Worm (Caenorhabditis elegans) whole organism, L1 larva: ENCODE data around the gene srx-111.
A peak's percentile ranks its signal among the peaks of the same experiment; 100 is the strongest.

Experiments used
- C16A3.4 ChIP-seq: fragments of 150-350 bp; optimal IDR thresholded peaks from 2 replicates; lab custom pipeline; 2014; ENCODE audit warnings: missing biosample characterization, missing genetic modification characterization
- C34B4.2 ChIP-seq: sonication (generic microtip); optimal IDR thresholded peaks from 2 replicates; lab custom pipeline; 2017; ENCODE audit warnings: mild to moderate bottlenecking, missing genetic modification characterization, missing compliant biosample characterization
- F16B12.6 ChIP-seq: fragments of 150-350 bp; optimal IDR thresholded peaks from 2 replicates; lab custom pipeline; 2014; ENCODE audit warnings: missing biosample characterization, missing genetic modification characterization
- alr-1 ChIP-seq: fragments of 200-800 bp; sonication (Bioruptor generic); optimal IDR thresholded peaks from 2 replicates; lab custom pipeline; 2018; ENCODE audit warnings: borderline replicate concordance, mild to moderate bottlenecking, missing genetic modification characterization, missing compliant biosample characterization
- ceh-88 ChIP-seq: fragments of 200-800 bp; sonication (Bioruptor generic); IDR thresholded peaks from 2 replicates; pipeline ENCODE4 v1.3.6; 2022; ENCODE audit warnings: missing genetic modification characterization, missing compliant biosample characterization
- ceh-90 ChIP-seq: sonication (generic microtip); optimal IDR thresholded peaks from 2 replicates; lab custom pipeline; 2016; ENCODE audit warnings: missing genetic modification characterization, missing compliant biosample characterization
- ces-1 ChIP-seq: fragments of 150-350 bp; optimal IDR thresholded peaks from 2 replicates; lab custom pipeline; 2014; ENCODE audit warnings: missing biosample characterization, missing genetic modification reagents, missing genetic modification characterization
- dpl-1 ChIP-seq, 3 experiments: fragments of 150-350 bp in 2 of 3; sonication (generic microtip) in 1 of 3; optimal IDR thresholded peaks; 2 replicates each; lab custom pipeline; 2014 to 2017; ENCODE audit warnings: missing biosample characterization in 3 of 3, missing genetic modification characterization in 3 of 3, missing genetic modification reagents in 3 of 3
- dsc-1 ChIP-seq: sonication (generic microtip); optimal IDR thresholded peaks from 2 replicates; lab custom pipeline; 2016; ENCODE audit warnings: mild to moderate bottlenecking, missing genetic modification characterization, missing compliant biosample characterization
- ets-5 ChIP-seq: fragments of 200-800 bp; sonication (Bioruptor generic); IDR thresholded peaks from 2 replicates; pipeline ENCODE4 v1.3.6; 2022; ENCODE audit warnings: missing genetic modification characterization, missing compliant biosample characterization
- fkh-10 ChIP-seq: sonication (generic microtip); optimal IDR thresholded peaks from 2 replicates; lab custom pipeline; 2017; ENCODE audit warnings: missing biosample characterization, missing genetic modification reagents, missing genetic modification characterization
- fkh-4 ChIP-seq: sonication (generic microtip); optimal IDR thresholded peaks from 2 replicates; lab custom pipeline; 2016; ENCODE audit warnings: missing compliant biosample characterization, missing genetic modification characterization, borderline replicate concordance
- fkh-8 ChIP-seq: sonication (generic microtip); optimal IDR thresholded peaks from 2 replicates; lab custom pipeline; 2016; ENCODE audit warnings: mild to moderate bottlenecking, missing genetic modification characterization, missing compliant biosample characterization
- fos-1 ChIP-seq: fragments of 150-350 bp; optimal IDR thresholded peaks from 2 replicates; lab custom pipeline; 2014; ENCODE audit warnings: missing biosample characterization, missing genetic modification characterization
- grh-1 ChIP-seq: fragments of 200-800 bp; sonication (Bioruptor generic); IDR thresholded peaks from 2 replicates; pipeline ENCODE4 v1.3.6; 2022; ENCODE audit warnings: missing genetic modification reagents, missing genetic modification characterization, missing compliant biosample characterization
- hlh-17 ChIP-seq: fragments of 200-800 bp; sonication (Bioruptor generic); optimal IDR thresholded peaks from 2 replicates; lab custom pipeline; 2018; ENCODE audit warnings: missing genetic modification characterization, mild to moderate bottlenecking, missing compliant biosample characterization, moderate library complexity, borderline replicate concordance
- hlh-4 ChIP-seq: sonication (generic microtip); optimal IDR thresholded peaks from 2 replicates; lab custom pipeline; 2016; ENCODE audit warnings: mild to moderate bottlenecking, missing genetic modification characterization, missing compliant biosample characterization
- hpl-2 ChIP-seq: fragments of 150-350 bp; optimal IDR thresholded peaks from 2 replicates; lab custom pipeline; 2014; ENCODE audit warnings: missing biosample characterization, missing genetic modification reagents, missing genetic modification characterization
- isw-1 ChIP-seq: fragments of 200-800 bp; sonication (Bioruptor generic); IDR thresholded peaks from 2 replicates; pipeline ENCODE4 v1.3.6; 2022; ENCODE audit warnings: missing genetic modification characterization, missing compliant biosample characterization
- jun-1 ChIP-seq: fragments of 150-350 bp; optimal IDR thresholded peaks from 2 replicates; lab custom pipeline; 2014; ENCODE audit warnings: missing biosample characterization, missing genetic modification reagents, missing genetic modification characterization
- lin-14 ChIP-seq: fragments of 200-800 bp; sonication (Bioruptor generic); optimal IDR thresholded peaks from 2 replicates; lab custom pipeline; 2018; ENCODE audit warnings: mild to moderate bottlenecking, missing genetic modification characterization, moderate library complexity, missing compliant biosample characterization
- lin-35 ChIP-seq, 2 experiments: fragments of 150-350 bp; optimal IDR thresholded peaks; 2 replicates each; lab custom pipeline; 2014; ENCODE audit warnings: missing biosample characterization in 2 of 2, missing genetic modification characterization in 2 of 2, missing genetic modification reagents in 2 of 2
- lin-39 ChIP-seq: fragments of 150-350 bp; optimal IDR thresholded peaks from 2 replicates; lab custom pipeline; 2014; ENCODE audit warnings: missing biosample characterization, missing genetic modification reagents, missing genetic modification characterization
- lsy-2 ChIP-seq, 2 experiments: fragments of 150-350 bp; optimal IDR thresholded peaks; 2 replicates each; lab custom pipeline; 2014; ENCODE audit warnings: missing biosample characterization in 2 of 2, missing genetic modification characterization in 2 of 2
- mab-9 ChIP-seq: fragments of 200-800 bp; sonication (Bioruptor generic); IDR thresholded peaks from 2 replicates; pipeline ENCODE4 v1.3.6; 2022; ENCODE audit warnings: missing genetic modification reagents, missing genetic modification characterization, missing compliant biosample characterization
- mep-1 ChIP-seq: fragments of 150-350 bp; optimal IDR thresholded peaks from 2 replicates; lab custom pipeline; 2014; ENCODE audit warnings: missing biosample characterization, missing genetic modification characterization
- nhr-11 ChIP-seq: fragments of 150-350 bp; optimal IDR thresholded peaks from 2 replicates; lab custom pipeline; 2014; ENCODE audit warnings: missing biosample characterization, missing genetic modification characterization
- nhr-12 ChIP-seq: sonication (generic microtip); optimal IDR thresholded peaks from 2 replicates; lab custom pipeline; 2017; ENCODE audit warnings: missing biosample characterization, missing genetic modification characterization
- nhr-19 ChIP-seq: fragments of 200-800 bp; sonication (Bioruptor generic); conservative IDR thresholded peaks from 2 replicates; pipeline ENCODE4 v1.3.6; 2022; ENCODE audit warnings: missing genetic modification characterization, missing compliant biosample characterization
- nhr-28 ChIP-seq: fragments of 150-350 bp; optimal IDR thresholded peaks from 2 replicates; lab custom pipeline; 2014; ENCODE audit warnings: missing biosample characterization, missing genetic modification characterization
- nhr-47 ChIP-seq: sonication (generic microtip); optimal IDR thresholded peaks from 2 replicates; lab custom pipeline; 2016; ENCODE audit warnings: mild to moderate bottlenecking, missing genetic modification characterization, moderate library complexity, missing compliant biosample characterization
- nhr-71 ChIP-seq: sonication (generic microtip); optimal IDR thresholded peaks from 2 replicates; lab custom pipeline; 2016; ENCODE audit warnings: mild to moderate bottlenecking, missing genetic modification characterization, moderate library complexity, missing compliant biosample characterization
- nhr-85 ChIP-seq: sonication (generic microtip); peaks from one replicate; lab custom pipeline; 2016; ENCODE audit warnings: missing genetic modification characterization, inconsistent platforms, missing compliant biosample characterization
- pag-3 ChIP-seq: sonication (generic microtip); optimal IDR thresholded peaks from 2 replicates; lab custom pipeline; 2017; ENCODE audit warnings: missing genetic modification characterization, mild to moderate bottlenecking, missing compliant biosample characterization, antibody characterized with exemption, borderline replicate concordance; ENCODE audit not compliant: insufficient read depth
- pax-3 ChIP-seq: fragments of 200-800 bp; sonication (Bioruptor generic); optimal IDR thresholded peaks from 2 replicates; lab custom pipeline; 2018; ENCODE audit warnings: mild to moderate bottlenecking, missing genetic modification characterization, moderate library complexity, missing compliant biosample characterization
- rnt-1 ChIP-seq: sonication (generic microtip); optimal IDR thresholded peaks from 2 replicates; lab custom pipeline; 2016; ENCODE audit warnings: mild to moderate bottlenecking, missing genetic modification characterization, moderate library complexity, missing compliant biosample characterization
- snpc-4 ChIP-seq: fragments of 150-350 bp; optimal IDR thresholded peaks from 2 replicates; lab custom pipeline; 2014; ENCODE audit warnings: missing biosample characterization, missing genetic modification characterization
- snu-23 ChIP-seq: sonication (generic microtip); optimal IDR thresholded peaks from 2 replicates; lab custom pipeline; 2016; ENCODE audit warnings: missing genetic modification characterization, missing compliant biosample characterization
- sox-4 ChIP-seq: sonication (generic microtip); optimal IDR thresholded peaks from 2 replicates; lab custom pipeline; 2016; ENCODE audit warnings: missing genetic modification characterization, missing compliant biosample characterization
- sptf-1 ChIP-seq: fragments of 150-350 bp; optimal IDR thresholded peaks from 2 replicates; lab custom pipeline; 2014; ENCODE audit warnings: missing biosample characterization, missing genetic modification characterization
- sup-37 ChIP-seq: fragments of 200-800 bp; sonication (Bioruptor generic); optimal IDR thresholded peaks from 2 replicates; lab custom pipeline; 2018; ENCODE audit warnings: mild to moderate bottlenecking, missing genetic modification characterization, missing compliant biosample characterization
- swsn-7 ChIP-seq: sonication (generic microtip); optimal IDR thresholded peaks from 2 replicates; lab custom pipeline; 2016; ENCODE audit warnings: missing genetic modification characterization, missing compliant biosample characterization
- tbx-2 ChIP-seq: sonication (generic microtip); optimal IDR thresholded peaks from 2 replicates; lab custom pipeline; 2016; ENCODE audit warnings: missing genetic modification characterization, missing compliant biosample characterization
- unc-30 ChIP-seq: sonication (generic microtip); optimal IDR thresholded peaks from 2 replicates; lab custom pipeline; 2017; ENCODE audit warnings: missing biosample characterization, missing genetic modification characterization
- unc-86 ChIP-seq: sonication (generic microtip); optimal IDR thresholded peaks from 2 replicates; lab custom pipeline; 2016; ENCODE audit warnings: missing genetic modification characterization, missing compliant biosample characterization
- unc-98 ChIP-seq: fragments of 200-800 bp; sonication (Bioruptor generic); IDR thresholded peaks from 2 replicates; pipeline ENCODE4 v1.3.6; 2022; ENCODE audit warnings: missing genetic modification characterization, missing compliant biosample characterization
- xbp-1 ChIP-seq: sonication (generic microtip); optimal IDR thresholded peaks from 2 replicates; lab custom pipeline; 2016; ENCODE audit warnings: missing genetic modification characterization, missing compliant biosample characterization
- zag-1 ChIP-seq: fragments of 150-350 bp; optimal IDR thresholded peaks from 2 replicates; lab custom pipeline; 2014; ENCODE audit warnings: missing biosample characterization, missing genetic modification characterization
- zip-4 ChIP-seq: fragments of 200-800 bp; sonication (Bioruptor generic); optimal IDR thresholded peaks from 2 replicates; lab custom pipeline; 2018; ENCODE audit warnings: mild to moderate bottlenecking, missing genetic modification characterization, moderate library complexity, missing compliant biosample characterization

srx-111 gene

ce11 chrII:3806964-3807363 is 49.4 kb downstream of the srx-111 start, which contains the start of gene F54D10.4:
Gene F54D10.4, minus strand, starts transcription at chrII:3807064.
- no peak for TF ChIP-seq lin-35 (GFP tag; optimal IDR thresholded peaks at IDR 0.05; lab: Kevin White, UChicago)
- TF ChIP-seq nhr-11: no peak
- no peak for TF ChIP-seq C34B4.2 (tag; lab: Kevin White, UChicago)
- no peak for TF ChIP-seq fkh-10
- TF ChIP-seq fkh-8 (tag; lab: Kevin White, UChicago): no peak
- TF ChIP-seq hpl-2 (GFP tag; lab: Kevin White, UChicago): no peak
- no peak for TF ChIP-seq lin-39
- no peak for TF ChIP-seq snu-23 (GFP tag; lab: Kevin White, UChicago)
- TF ChIP-seq sup-37: no peak
- no peak for TF ChIP-seq mep-1 (tag; lab: Kevin White, UChicago)
- no peak for TF ChIP-seq dsc-1 (tag; lab: Kevin White, UChicago)
- no peak for TF ChIP-seq F16B12.6 (tag; lab: Kevin White, UChicago)
- TF ChIP-seq pax-3 (tag; lab: Kevin White, UChicago): no peak
- TF ChIP-seq hlh-17 (GFP tag; lab: Kevin White, UChicago): no peak
- no peak for TF ChIP-seq unc-98 (GFP tag; lab: Robert Waterston, UW)
- TF ChIP-seq ceh-88 (GFP tag; lab: Robert Waterston, UW): no peak
- no peak for TF ChIP-seq unc-30 (tag; lab: Kevin White, UChicago)
- TF ChIP-seq, all 84 proteins: peak for 0

- TF ChIP-seq lsy-2 (tag; optimal IDR thresholded peaks at IDR 0.05; lab: Kevin White, UChicago): peak; percentile 85 to 86
- no peak for TF ChIP-seq ces-1 (GFP tag; lab: Kevin White, UChicago)
- peak; percentile 89 for TF ChIP-seq nhr-85 (tag; lab: Kevin White, UChicago)
- TF ChIP-seq jun-1 (tag; lab: Kevin White, UChicago): peak; percentile 37
- peak; percentile 95 for TF ChIP-seq dpl-1 (GFP tag; optimal IDR thresholded peaks at IDR 0.05; lab: Kevin White, UChicago)
- no peak for TF ChIP-seq sptf-1
- peak; percentile 71 for TF ChIP-seq mep-1 (tag; lab: Kevin White, UChicago)
- peak; percentile 85 for TF ChIP-seq nhr-47
- no peak for TF ChIP-seq unc-30 (tag; lab: Kevin White, UChicago)
- TF ChIP-seq xbp-1: peak; percentile 81
- TF ChIP-seq grh-1 (GFP tag; lab: Robert Waterston, UW): peak; percentile 77
- TF ChIP-seq swsn-7 (tag; lab: Kevin White, UChicago): peak; percentile 82
- no peak for TF ChIP-seq zag-1 (tag; lab: Kevin White, UChicago)
- peak; percentile 76 for TF ChIP-seq unc-86 (tag; lab: Kevin White, UChicago)
- TF ChIP-seq ets-5 (GFP tag; lab: Robert Waterston, UW): no peak
- TF ChIP-seq pag-3 (tag; lab: Kevin White, UChicago): no peak
- TF ChIP-seq C16A3.4 (tag; lab: Kevin White, UChicago): peak; percentile 77
- peak; percentile 15 for TF ChIP-seq ceh-90
- TF ChIP-seq sox-4 (tag; lab: Kevin White, UChicago): no peak
- no peak for TF ChIP-seq nhr-12 (tag; lab: Kevin White, UChicago)
- peak; percentile 80 for TF ChIP-seq tbx-2 (tag; lab: Kevin White, UChicago)
- peak; percentile 41; the same call in 1 of the 2 replicates for TF ChIP-seq mab-9
- peak; percentile 56 for TF ChIP-seq nhr-11
- TF ChIP-seq lin-35 (GFP tag; optimal IDR thresholded peaks at IDR 0.05; lab: Kevin White, UChicago): peak; percentile 91 to 95
- peak; percentile 87 for TF ChIP-seq nhr-71 (tag; lab: Kevin White, UChicago)
- peak; percentile 82 for TF ChIP-seq nhr-19
- TF ChIP-seq lin-14 (GFP tag; lab: Kevin White, UChicago): peak; percentile 77
- no peak for TF ChIP-seq pax-3 (tag; lab: Kevin White, UChicago)
- no peak for TF ChIP-seq hlh-4 (tag; lab: Kevin White, UChicago)
- no peak for TF ChIP-seq alr-1 (tag; lab: Kevin White, UChicago)
- TF ChIP-seq rnt-1 (tag; lab: Kevin White, UChicago): peak; percentile 93
- peak; percentile 82 for TF ChIP-seq snu-23 (GFP tag; lab: Kevin White, UChicago)
- no peak for TF ChIP-seq nhr-28 (tag; lab: Kevin White, UChicago)
- TF ChIP-seq fkh-8 (tag; lab: Kevin White, UChicago): peak; percentile 47
- TF ChIP-seq fos-1 (tag; lab: Kevin White, UChicago): peak; percentile 47
- peak; percentile 75 for TF ChIP-seq isw-1
- TF ChIP-seq F16B12.6 (tag; lab: Kevin White, UChicago): peak; percentile 68
- peak; percentile 13 for TF ChIP-seq zip-4 (GFP tag; lab: Kevin White, UChicago)
- TF ChIP-seq fkh-4 (tag; lab: Kevin White, UChicago): no peak
- TF ChIP-seq ceh-88 (GFP tag; lab: Robert Waterston, UW): peak; percentile 24; the same call in 1 of the 2 replicates
- peak; percentile 59 for TF ChIP-seq snpc-4 (tag; lab: Kevin White, UChicago)
- no peak for TF ChIP-seq unc-98 (GFP tag; lab: Robert Waterston, UW)
These were observed 50.5 kb downstream of the srx-111 start, which contains the start of gene F54D10.5 for ce11 chrII:3808104-3808503. Gene F54D10.5, minus strand, starts transcription at chrII:3808177.
